Fruit fly (Drosophila melanogaster): Measurements from ENCODE around the gene CG43061.

dm6 chr3R:8007595-8008255, 41.7 kb upstream of the CG43061 start, which contains the start of gene CG2767:
- no peak for TF ChIP-seq Pif1B (GFP tag; optimal IDR thresholded peaks at IDR 0.05)
- no peak for TF ChIP-seq CG14655 (GFP tag; optimal IDR thresholded peaks at IDR 0.05)
- peak; percentile 54 for TF ChIP-seq EcR (GFP tag; optimal IDR thresholded peaks at IDR 0.05)
- no peak for TF ChIP-seq Ets98B (GFP tag; IDR thresholded peaks at IDR 0.05)
- no peak for TF ChIP-seq Pif1A (GFP tag; optimal IDR thresholded peaks at IDR 0.05)
- no peak for TF ChIP-seq CG13204 (GFP tag; optimal IDR thresholded peaks at IDR 0.05)
- peak; percentile 87 for TF ChIP-seq CG12605 (GFP tag; IDR thresholded peaks at IDR 0.05)
- no peak for TF ChIP-seq CG34367 (tag; optimal IDR thresholded peaks at IDR 0.05)
- no peak for TF ChIP-seq gl (tag; optimal IDR thresholded peaks at IDR 0.05)
- TF ChIP-seq D1 (tag; optimal IDR thresholded peaks at IDR 0.05): no peak

All from whole organism, pupa.